Fruit fly (Drosophila melanogaster) whole organism, embryonic: ENCODE measurements around the gene RhoGAP19D.

Experiments used
- Asciz ChIP-seq: fragments of 200-800 bp; sonication (Bioruptor generic); optimal IDR thresholded peaks from 2 replicates; lab custom pipeline; 2017; ENCODE audit warnings: missing biosample characterization, mild to moderate bottlenecking, missing genetic modification characterization, missing genetic modification reagents
- Atf6 ChIP-seq: fragments of 200-800 bp; sonication (Bioruptor generic); IDR thresholded peaks from 2 replicates; pipeline ENCODE4 v1.3.6; 2022; ENCODE audit warnings: missing biosample characterization, missing genetic modification characterization
- CG10267 ChIP-seq: fragments of 200-800 bp; sonication (Bioruptor generic); optimal IDR thresholded peaks from 2 replicates; lab custom pipeline; 2018; ENCODE audit warnings: missing biosample characterization, mild to moderate bottlenecking, missing genetic modification characterization, moderate library complexity
- CG10565 ChIP-seq: fragments of 200-800 bp; sonication (Bioruptor generic); optimal IDR thresholded peaks from 3 replicates; lab custom pipeline; 2016; ENCODE audit warnings: missing biosample characterization, mild to moderate bottlenecking, missing genetic modification characterization
- CG11560 ChIP-seq: fragments of 200-800 bp; sonication (Bioruptor generic); IDR thresholded peaks from 3 replicates; pipeline ENCODE4 v1.3.6; 2022; ENCODE audit warnings: missing biosample characterization, missing genetic modification characterization
- CG13624 ChIP-seq: fragments of 200-800 bp; sonication (Bioruptor generic); optimal IDR thresholded peaks from 2 replicates; lab custom pipeline; 2016; ENCODE audit warnings: missing biosample characterization, missing genetic modification characterization
- CG14965 ChIP-seq: fragments of 200-800 bp; sonication (Bioruptor generic); optimal IDR thresholded peaks from 2 replicates; lab custom pipeline; 2016; ENCODE audit warnings: missing biosample characterization, missing genetic modification characterization, borderline replicate concordance
- CG15073 ChIP-seq: fragments of 200-800 bp; sonication (Bioruptor generic); optimal IDR thresholded peaks from 2 replicates; lab custom pipeline; 2016; ENCODE audit warnings: missing biosample characterization, missing genetic modification characterization
- CG16779 ChIP-seq: fragments of 200-800 bp; sonication (Bioruptor generic); IDR thresholded peaks from 2 replicates; pipeline ENCODE4 v1.3.6; 2022; ENCODE audit warnings: missing biosample characterization, missing genetic modification characterization
- CG17359 ChIP-seq: fragments of 200-800 bp; sonication (Bioruptor generic); optimal IDR thresholded peaks from 3 replicates; lab custom pipeline; 2018; ENCODE audit warnings: missing biosample characterization, mild to moderate bottlenecking, missing genetic modification characterization, moderate library complexity
- CG17385 ChIP-seq: fragments of 200-800 bp; sonication (Bioruptor generic); optimal IDR thresholded peaks from 3 replicates; lab custom pipeline; 2018; ENCODE audit warnings: missing biosample characterization, mild to moderate bottlenecking, missing genetic modification characterization
- CG18262 ChIP-seq: fragments of 200-800 bp; optimal IDR thresholded peaks from 3 replicates; lab custom pipeline; 2019; ENCODE audit warnings: missing biosample characterization, mild to moderate bottlenecking, missing genetic modification characterization, moderate library complexity
- CG18476 ChIP-seq: fragments of 200-800 bp; sonication (Bioruptor generic); optimal IDR thresholded peaks from 2 replicates; lab custom pipeline; 2016; ENCODE audit warnings: missing biosample characterization, mild to moderate bottlenecking, missing genetic modification characterization
- CG2120 ChIP-seq: fragments of 200-800 bp; sonication (Bioruptor generic); optimal IDR thresholded peaks from 3 replicates; lab custom pipeline; 2016; ENCODE audit warnings: missing biosample characterization, missing genetic modification characterization
- CG30403 ChIP-seq: fragments of 200-800 bp; sonication (Bioruptor generic); optimal IDR thresholded peaks from 3 replicates; lab custom pipeline; 2016; ENCODE audit warnings: missing biosample characterization, missing genetic modification characterization
- CG3065 ChIP-seq: fragments of 200-800 bp; sonication (Bioruptor generic); optimal IDR thresholded peaks from 2 replicates; lab custom pipeline; 2016; ENCODE audit warnings: missing biosample characterization, missing genetic modification characterization
- CG34224 ChIP-seq: fragments of 200-800 bp; sonication (Bioruptor generic); IDR thresholded peaks from 3 replicates; pipeline ENCODE4 v1.3.6; 2022; ENCODE audit warnings: missing biosample characterization, missing genetic modification characterization; ENCODE audit not compliant: partially characterized antibody
- CG3838 ChIP-seq: fragments of 200-800 bp; sonication (Bioruptor generic); optimal IDR thresholded peaks from 3 replicates; lab custom pipeline; 2016; ENCODE audit warnings: missing biosample characterization, missing genetic modification characterization
- CG4424 ChIP-seq: fragments of 200-800 bp; sonication (Bioruptor generic); optimal IDR thresholded peaks from 3 replicates; lab custom pipeline; 2016; ENCODE audit warnings: missing biosample characterization, missing genetic modification characterization
- CG6854 ChIP-seq: fragments of 200-800 bp; sonication (Bioruptor generic); optimal IDR thresholded peaks from 3 replicates; lab custom pipeline; 2017; ENCODE audit warnings: missing biosample characterization, mild to moderate bottlenecking, missing genetic modification characterization
- CG7839 ChIP-seq: fragments of 200-800 bp; sonication (Bioruptor generic); optimal IDR thresholded peaks from 3 replicates; lab custom pipeline; 2018; ENCODE audit warnings: missing biosample characterization, mild to moderate bottlenecking, missing genetic modification characterization, moderate library complexity
- CrebB ChIP-seq: fragments of 200-800 bp; sonication (Bioruptor generic); optimal IDR thresholded peaks from 3 replicates; lab custom pipeline; 2018; ENCODE audit warnings: missing biosample characterization, mild to moderate bottlenecking, missing genetic modification characterization
- D19B ChIP-seq: fragments of 200-800 bp; sonication (Bioruptor generic); optimal IDR thresholded peaks from 2 replicates; lab custom pipeline; 2017; ENCODE audit warnings: missing biosample characterization, mild to moderate bottlenecking, missing genetic modification characterization
- Deaf1 ChIP-seq: fragments of 200-800 bp; optimal IDR thresholded peaks from 3 replicates; lab custom pipeline; 2019; ENCODE audit warnings: missing biosample characterization, mild to moderate bottlenecking, missing genetic modification characterization, moderate library complexity
- Doc3 ChIP-seq: fragments of 200-800 bp; sonication (Bioruptor generic); IDR thresholded peaks from 3 replicates; pipeline ENCODE4 v1.3.6; 2022; ENCODE audit warnings: missing biosample characterization, missing genetic modification characterization; ENCODE audit not compliant: partially characterized antibody
- Eip74EF ChIP-seq, 2 experiments: fragments of 200-800 bp in 1 of 2; fragments of >200 bp in 1 of 2; sonication (Bioruptor generic) in 1 of 2; optimal IDR thresholded peaks; 2 replicates each; lab custom pipeline; 2017 to 2019; ENCODE audit warnings: missing biosample characterization in 2 of 2, missing genetic modification characterization in 2 of 2, mild to moderate bottlenecking in 1 of 2, moderate library complexity in 1 of 2
- GATAe ChIP-seq: fragments of 200-800 bp; sonication (Bioruptor generic); conservative IDR thresholded peaks from 2 replicates; pipeline ENCODE4 v1.3.6; 2022; ENCODE audit warnings: missing biosample characterization, missing genetic modification characterization
- HmgD ChIP-seq: fragments of 200-800 bp; sonication (Bioruptor generic); optimal IDR thresholded peaks from 3 replicates; lab custom pipeline; 2016; ENCODE audit warnings: missing biosample characterization, missing genetic modification characterization
- MBD-R2 ChIP-seq: fragments of 200-800 bp; sonication (Bioruptor generic); IDR thresholded peaks from 2 replicates; pipeline ENCODE4 v1.3.6; 2022; ENCODE audit warnings: missing biosample characterization, missing genetic modification characterization
- Meics ChIP-seq: fragments of 200-800 bp; sonication (Bioruptor generic); optimal IDR thresholded peaks from 2 replicates; lab custom pipeline; 2017; ENCODE audit warnings: missing biosample characterization, mild to moderate bottlenecking, missing genetic modification characterization
- Nf-YB ChIP-seq: fragments of 200-800 bp; sonication (Bioruptor generic); optimal IDR thresholded peaks from 3 replicates; lab custom pipeline; 2019; ENCODE audit warnings: missing biosample characterization, mild to moderate bottlenecking, missing genetic modification characterization, moderate library complexity
- NfI ChIP-seq: fragments of 200-800 bp; sonication (Bioruptor generic); optimal IDR thresholded peaks from 3 replicates; lab custom pipeline; 2018; ENCODE audit warnings: missing biosample characterization, mild to moderate bottlenecking, missing genetic modification characterization, moderate library complexity
- Ravus ChIP-seq: fragments of 200-800 bp; sonication (Bioruptor generic); IDR thresholded peaks from 2 replicates; pipeline ENCODE4 v1.3.6; 2022; ENCODE audit warnings: missing biosample characterization, missing genetic modification characterization
- Sry-δ ChIP-seq: fragments of 200-800 bp; sonication (Bioruptor generic); optimal IDR thresholded peaks from 2 replicates; lab custom pipeline; 2016; ENCODE audit warnings: missing biosample characterization, missing genetic modification characterization
- az2 ChIP-seq: fragments of 200-800 bp; sonication (Bioruptor generic); optimal IDR thresholded peaks from 3 replicates; lab custom pipeline; 2016; ENCODE audit warnings: missing biosample characterization, missing genetic modification characterization
- bowl ChIP-seq: fragments of 200-800 bp; sonication (Bioruptor generic); IDR thresholded peaks from 2 replicates; pipeline ENCODE4 v1.3.6; 2022; ENCODE audit warnings: missing biosample characterization, missing genetic modification characterization
- cad ChIP-seq: fragments of >200 bp; optimal IDR thresholded peaks from 2 replicates; lab custom pipeline; 2017; ENCODE audit warnings: missing biosample characterization, missing genetic modification characterization
- crol ChIP-seq: fragments of 200-800 bp; sonication (Bioruptor generic); IDR thresholded peaks from 2 replicates; pipeline ENCODE4 v1.3.6; 2022; ENCODE audit warnings: missing biosample characterization, missing genetic modification characterization
- dmrt99B ChIP-seq: fragments of 200-800 bp; sonication (Bioruptor generic); optimal IDR thresholded peaks from 2 replicates; lab custom pipeline; 2018; ENCODE audit warnings: missing biosample characterization, mild to moderate bottlenecking, missing genetic modification characterization, moderate library complexity
- fd3F ChIP-seq: fragments of 200-800 bp; sonication (Bioruptor generic); optimal IDR thresholded peaks from 2 replicates; lab custom pipeline; 2018; ENCODE audit warnings: missing biosample characterization, mild to moderate bottlenecking, missing genetic modification characterization, moderate library complexity
- hbn ChIP-seq: fragments of 200-800 bp; sonication (Bioruptor generic); IDR thresholded peaks from 2 replicates; pipeline ENCODE4 v1.3.6; 2022; ENCODE audit warnings: missing biosample characterization, missing genetic modification characterization; ENCODE audit not compliant: partially characterized antibody
- luna ChIP-seq: fragments of 200-800 bp; sonication (Bioruptor generic); optimal IDR thresholded peaks from 2 replicates; lab custom pipeline; 2016; ENCODE audit warnings: missing biosample characterization, missing genetic modification characterization
- mam ChIP-seq: fragments of 200-800 bp; sonication (Bioruptor generic); optimal IDR thresholded peaks from 3 replicates; lab custom pipeline; 2016; ENCODE audit warnings: missing biosample characterization, missing genetic modification characterization
- nom ChIP-seq: fragments of 200-800 bp; sonication (Bioruptor generic); optimal IDR thresholded peaks from 2 replicates; lab custom pipeline; 2017; ENCODE audit warnings: missing biosample characterization, missing genetic modification characterization, mild to moderate bottlenecking, moderate library complexity, missing genetic modification reagents
- prd ChIP-seq, 3 experiments: fragments of >200 bp in 2 of 3; fragments of 200-800 bp in 1 of 3; sonication (Bioruptor generic) in 1 of 3; optimal IDR thresholded peaks in 2 of 3; IDR thresholded peaks in 1 of 3; 2 replicates in 2 of 3; 3 replicates in 1 of 3; pipeline versions ENCODE4 v1.3.6 to Lab custom; 2017 to 2022; ENCODE audit warnings: missing biosample characterization in 1 of 3, missing genetic modification characterization in 1 of 3
- salm ChIP-seq: fragments of 200-800 bp; sonication (Bioruptor generic); optimal IDR thresholded peaks from 2 replicates; lab custom pipeline; 2018; ENCODE audit warnings: missing biosample characterization, mild to moderate bottlenecking, missing genetic modification characterization
- sens ChIP-seq: fragments of 200-800 bp; sonication (Bioruptor generic); peaks from one replicate; lab custom pipeline; 2016; ENCODE audit warnings: missing biosample characterization, missing genetic modification characterization
- sima ChIP-seq: fragments of 200-800 bp; sonication (Bioruptor generic); optimal IDR thresholded peaks from 2 replicates; lab custom pipeline; 2016; ENCODE audit warnings: missing biosample characterization, missing genetic modification characterization
- stc ChIP-seq: fragments of 200-800 bp; sonication (Bioruptor generic); IDR thresholded peaks from 2 replicates; pipeline ENCODE4 v1.3.6; 2022; ENCODE audit warnings: missing biosample characterization, missing genetic modification characterization

Gene RhoGAP19D

DNA sequence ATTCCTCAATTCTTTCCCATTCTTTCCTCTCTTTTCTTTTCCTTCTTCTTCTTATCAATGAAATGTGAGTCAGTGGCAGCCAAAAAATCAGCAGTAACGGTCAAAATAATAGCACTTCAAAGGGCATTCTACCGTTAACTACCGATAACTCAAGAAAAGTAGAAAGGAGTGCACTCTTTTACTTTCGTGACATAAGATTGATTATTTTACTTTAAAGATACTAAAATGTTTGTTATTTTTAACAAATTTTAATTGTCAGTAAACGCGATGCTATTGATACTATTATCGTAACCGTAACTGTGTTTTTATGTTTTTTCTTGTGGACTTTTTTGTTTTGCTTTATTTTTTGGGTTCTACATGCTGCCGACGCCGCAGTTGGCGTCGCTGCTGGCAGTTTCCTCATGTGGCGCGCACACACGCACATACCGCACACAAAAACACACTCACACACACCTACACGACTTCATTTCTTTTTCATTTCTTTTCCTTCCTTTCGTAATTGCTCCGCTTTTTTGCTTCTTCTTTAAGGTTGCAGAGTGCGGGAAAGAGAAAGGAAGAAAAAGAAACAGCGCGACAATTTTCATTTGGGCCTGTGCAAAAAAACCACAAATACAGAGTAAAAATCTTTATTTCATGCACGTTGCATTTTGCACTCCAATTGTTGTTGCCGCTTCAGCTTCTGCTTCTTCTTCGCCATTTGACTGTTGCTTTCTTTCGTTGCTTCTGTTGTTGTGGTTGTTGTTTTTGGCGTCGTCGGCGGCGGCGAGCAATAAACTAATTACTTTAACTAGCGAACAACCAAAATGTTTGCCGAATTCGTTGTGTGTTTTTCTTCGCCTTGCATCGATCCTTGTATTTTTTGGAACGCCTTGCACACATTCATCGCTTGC is 714 bp downstream of the RhoGAP19D start:
- no peak for TF ChIP-seq luna (GFP tag; lab: Kevin White, UChicago)
- no peak for TF ChIP-seq fd3F (GFP tag; lab: Kevin White, UChicago)
- TF ChIP-seq CG18476 (GFP tag; lab: Kevin White, UChicago), result no peak
- no peak for TF ChIP-seq Nf-YB (GFP tag; lab: Kevin White, UChicago)
- no peak for TF ChIP-seq CG10565 (GFP tag; lab: Kevin White, UChicago)
- no peak for TF ChIP-seq CG15073
- TF ChIP-seq hbn (GFP tag; lab: Robert Waterston, UW), result no peak
- no peak for TF ChIP-seq CG16779 (GFP tag; lab: Robert Waterston, UW)
- TF ChIP-seq Eip74EF (GFP tag; optimal IDR thresholded peaks at IDR 0.05; lab: Kevin White, UChicago), result no peak
- TF ChIP-seq CG17385 (GFP tag; lab: Kevin White, UChicago), result peak; percentile 81
- TF ChIP-seq D19B (GFP tag; lab: Kevin White, UChicago), result no peak
- TF ChIP-seq Doc3 (GFP tag; lab: Robert Waterston, UW), result no peak
- no peak for TF ChIP-seq CG13624 (GFP tag; lab: Kevin White, UChicago)
- no peak for TF ChIP-seq Deaf1
- TF ChIP-seq NfI (GFP tag; lab: Kevin White, UChicago), result no peak
- no peak for TF ChIP-seq HmgD (GFP tag; lab: Kevin White, UChicago)
- no peak for TF ChIP-seq prd (optimal IDR thresholded peaks at IDR 0.05; lab: Kevin White, UChicago)
- no peak for TF ChIP-seq prd (GFP tag; IDR thresholded peaks at IDR 0.05; lab: Robert Waterston, UW)
- no peak for TF ChIP-seq mam (GFP tag; lab: Kevin White, UChicago)
- no peak for TF ChIP-seq crol (GFP tag; lab: Robert Waterston, UW)
- TF ChIP-seq CG4424, result no peak
- TF ChIP-seq CG2120 (GFP tag; lab: Kevin White, UChicago), result peak; percentile 38
- peak; percentile 33 for TF ChIP-seq CG30403
- TF ChIP-seq sima (GFP tag; lab: Kevin White, UChicago), result no peak
- TF ChIP-seq bowl (GFP tag; lab: Robert Waterston, UW), result no peak
- TF ChIP-seq Meics (GFP tag; lab: Kevin White, UChicago), result peak; percentile 10
- peak; percentile 42 for TF ChIP-seq CG18262 (tag; lab: Kevin White, UChicago)
- TF ChIP-seq salm (tag; lab: Kevin White, UChicago), result no peak
- TF ChIP-seq CG14965 (GFP tag; lab: Kevin White, UChicago), result no peak
- no peak for TF ChIP-seq CrebB
- peak; percentile 22 for TF ChIP-seq az2 (GFP tag; lab: Kevin White, UChicago)
- peak; percentile 1 for TF ChIP-seq dmrt99B (tag; lab: Kevin White, UChicago)
- TF ChIP-seq CG10267 (tag; lab: Kevin White, UChicago), result peak; percentile 2
- TF ChIP-seq CG17359, result peak; percentile 32
- TF ChIP-seq Asciz (GFP tag; lab: Kevin White, UChicago), result no peak
- TF ChIP-seq CG11560 (tag; lab: Robert Waterston, UW), result no peak
- TF ChIP-seq CG34224, result no peak
- no peak for TF ChIP-seq CG6854
- TF ChIP-seq cad (GFP tag; lab: Kevin White, UChicago), result no peak
- no peak for TF ChIP-seq Sry-δ (GFP tag; lab: Kevin White, UChicago)
- TF ChIP-seq MBD-R2 (GFP tag; lab: Robert Waterston, UW), result no peak
- TF ChIP-seq CG7839, result peak; percentile 40
- no peak for TF ChIP-seq GATAe (GFP tag; lab: Robert Waterston, UW)
- no peak for TF ChIP-seq stc (GFP tag; lab: Robert Waterston, UW)
- TF ChIP-seq CG3065 (GFP tag; lab: Kevin White, UChicago), result no peak
- no peak for TF ChIP-seq CG3838 (GFP tag; lab: Kevin White, UChicago)
- TF ChIP-seq nom (GFP tag; lab: Kevin White, UChicago), result no peak
- no peak for TF ChIP-seq Ravus
- TF ChIP-seq sens (GFP tag; lab: Kevin White, UChicago), result peak; percentile 79
- no peak for TF ChIP-seq Atf6 (GFP tag; lab: Robert Waterston, UW)
